Fruit fly (Drosophila melanogaster): ENCODE measurements around the gene CG13694.

- TF ChIP-seq psq (optimal IDR thresholded peaks at IDR 0.05) = no peak
- no peak for TF ChIP-seq Dll (optimal IDR thresholded peaks at IDR 0.05)
Observed at dm6 chr2L:121456-121831, 5.2 kb upstream of the CG13694 start, which contains the start of gene CG4822.

Data from whole organism.